Fruit fly (Drosophila melanogaster) whole organism, embryonic: ENCODE measurements around the gene Ror.
A peak's percentile ranks its signal among the peaks of the same experiment; 100 is the strongest.

ENCODE experiments used
- CG10267 ChIP-seq: fragments of 200-800 bp; sonication (Bioruptor generic); optimal IDR thresholded peaks from 2 replicates; lab custom pipeline; 2018; ENCODE audit warnings: missing biosample characterization, mild to moderate bottlenecking, missing genetic modification characterization, moderate library complexity
- CG10321 ChIP-seq: fragments of 200-800 bp; sonication (Bioruptor generic); IDR thresholded peaks from 2 replicates; pipeline ENCODE4 v1.3.6; 2022; ENCODE audit warnings: missing biosample characterization, missing genetic modification characterization
- CG10979 ChIP-seq: fragments of 200-800 bp; sonication (Bioruptor generic); optimal IDR thresholded peaks from 2 replicates; lab custom pipeline; 2018; ENCODE audit warnings: missing biosample characterization, mild to moderate bottlenecking, missing genetic modification characterization, moderate library complexity
- CG11085 ChIP-seq: fragments of 200-800 bp; sonication (Bioruptor generic); IDR thresholded peaks from 2 replicates; pipeline ENCODE4 v1.3.6; 2022; ENCODE audit warnings: missing biosample characterization, missing genetic modification characterization
- CG12155 ChIP-seq: fragments of 200-800 bp; sonication (Bioruptor generic); optimal IDR thresholded peaks from 3 replicates; lab custom pipeline; 2016; ENCODE audit warnings: missing biosample characterization, missing genetic modification characterization
- CG1233 ChIP-seq: fragments of 200-800 bp; sonication (Bioruptor generic); optimal IDR thresholded peaks from 4 replicates; lab custom pipeline; 2018; ENCODE audit warnings: missing biosample characterization, mild to moderate bottlenecking, missing genetic modification characterization
- CG12744 ChIP-seq: fragments of 200-800 bp; sonication (Bioruptor generic); optimal IDR thresholded peaks from 2 replicates; lab custom pipeline; 2016; ENCODE audit warnings: missing biosample characterization, missing genetic modification characterization
- CG14710 ChIP-seq: fragments of 200-800 bp; sonication (Bioruptor generic); optimal IDR thresholded peaks from 3 replicates; lab custom pipeline; 2019; ENCODE audit warnings: missing biosample characterization, mild to moderate bottlenecking, missing genetic modification characterization, moderate library complexity
- CG1603 ChIP-seq: fragments of 200-800 bp; sonication (Bioruptor generic); optimal IDR thresholded peaks from 2 replicates; lab custom pipeline; 2019; ENCODE audit warnings: missing biosample characterization, mild to moderate bottlenecking, missing genetic modification characterization, moderate library complexity
- CG17328 ChIP-seq: fragments of 200-800 bp; sonication (Bioruptor generic); IDR thresholded peaks from 2 replicates; pipeline ENCODE4 v1.3.6; 2022; ENCODE audit warnings: missing biosample characterization, missing genetic modification characterization
- CG17361 ChIP-seq: fragments of 200-800 bp; sonication (Bioruptor generic); IDR thresholded peaks from 3 replicates; pipeline ENCODE4 v1.3.6; 2022; ENCODE audit warnings: missing biosample characterization, missing genetic modification characterization
- CG2129 ChIP-seq: fragments of 200-800 bp; sonication (Bioruptor generic); IDR thresholded peaks from 2 replicates; pipeline ENCODE4 v1.3.6; 2022; ENCODE audit warnings: missing biosample characterization, missing genetic modification characterization; ENCODE audit not compliant: partially characterized antibody
- CG33557 ChIP-seq: fragments of 200-800 bp; sonication (Bioruptor generic); optimal IDR thresholded peaks from 2 replicates; lab custom pipeline; 2019; ENCODE audit warnings: missing biosample characterization, mild to moderate bottlenecking, missing genetic modification characterization, moderate library complexity
- CG5180 ChIP-seq: fragments of 200-800 bp; sonication (Bioruptor generic); optimal IDR thresholded peaks from 3 replicates; lab custom pipeline; 2017; ENCODE audit warnings: missing biosample characterization, missing genetic modification characterization, mild to moderate bottlenecking, moderate library complexity, missing genetic modification reagents
- CG6791 ChIP-seq: fragments of 200-800 bp; sonication (Bioruptor generic); IDR thresholded peaks from 3 replicates; pipeline ENCODE4 v1.3.6; 2022; ENCODE audit warnings: missing biosample characterization, missing genetic modification characterization; ENCODE audit not compliant: partially characterized antibody
- CG9727 ChIP-seq: fragments of 200-800 bp; sonication (Bioruptor generic); optimal IDR thresholded peaks from 3 replicates; lab custom pipeline; 2017; ENCODE audit warnings: missing biosample characterization, mild to moderate bottlenecking, missing genetic modification characterization
- CTCF ChIP-seq: fragments of 200-800 bp; sonication (Bioruptor generic); optimal IDR thresholded peaks from 2 replicates; lab custom pipeline; 2017; ENCODE audit warnings: missing biosample characterization, mild to moderate bottlenecking, missing genetic modification characterization, moderate library complexity
- Chrac-16 ChIP-seq: fragments of 200-800 bp; sonication (Bioruptor generic); optimal IDR thresholded peaks from 3 replicates; lab custom pipeline; 2016; ENCODE audit warnings: missing biosample characterization, missing genetic modification characterization
- D19B ChIP-seq: fragments of 200-800 bp; sonication (Bioruptor generic); optimal IDR thresholded peaks from 2 replicates; lab custom pipeline; 2017; ENCODE audit warnings: missing biosample characterization, mild to moderate bottlenecking, missing genetic modification characterization
- Dip3 ChIP-seq: fragments of 200-800 bp; sonication (Bioruptor generic); optimal IDR thresholded peaks from 3 replicates; lab custom pipeline; 2016; ENCODE audit warnings: missing biosample characterization, missing genetic modification characterization
- Dll ChIP-seq: fragments of 200-800 bp; sonication (Bioruptor generic); IDR thresholded peaks from 4 replicates; pipeline ENCODE4 v1.3.6; 2022; ENCODE audit warnings: missing biosample characterization, missing genetic modification characterization; ENCODE audit not compliant: partially characterized antibody
- Ets65A ChIP-seq: fragments of 200-800 bp; sonication (Bioruptor generic); peaks from one replicate; lab custom pipeline; 2016; ENCODE audit warnings: missing biosample characterization, missing genetic modification characterization
- Fer3 ChIP-seq: fragments of 200-800 bp; sonication (Bioruptor generic); optimal IDR thresholded peaks from 2 replicates; lab custom pipeline; 2018; ENCODE audit warnings: missing biosample characterization, mild to moderate bottlenecking, missing genetic modification characterization, moderate library complexity
- MTF-1 ChIP-seq: fragments of 200-800 bp; sonication (Bioruptor generic); optimal IDR thresholded peaks from 2 replicates; lab custom pipeline; 2018; ENCODE audit warnings: missing biosample characterization, mild to moderate bottlenecking, missing genetic modification characterization, borderline replicate concordance
- Nf-YC ChIP-seq: fragments of 200-800 bp; optimal IDR thresholded peaks from 3 replicates; lab custom pipeline; 2019; ENCODE audit warnings: missing biosample characterization, mild to moderate bottlenecking, missing genetic modification characterization, moderate library complexity
- Pdp1 ChIP-seq, 2 experiments: fragments of 200-800 bp; sonication (Bioruptor generic); optimal IDR thresholded peaks; 3 replicates each; lab custom pipeline; 2016; ENCODE audit warnings: missing biosample characterization in 2 of 2, missing genetic modification characterization in 2 of 2, mild to moderate bottlenecking in 1 of 2, moderate library complexity in 1 of 2
- Ptx1 ChIP-seq: fragments of 200-800 bp; sonication (Bioruptor generic); IDR thresholded peaks from 2 replicates; pipeline ENCODE4 v1.3.6; 2022; ENCODE audit warnings: missing biosample characterization, missing genetic modification characterization
- Ravus ChIP-seq: fragments of 200-800 bp; sonication (Bioruptor generic); IDR thresholded peaks from 2 replicates; pipeline ENCODE4 v1.3.6; 2022; ENCODE audit warnings: missing biosample characterization, missing genetic modification characterization
- TFAM ChIP-seq: fragments of 200-800 bp; sonication (Bioruptor generic); optimal IDR thresholded peaks from 2 replicates; lab custom pipeline; 2017; ENCODE audit warnings: missing biosample characterization, missing genetic modification characterization, inconsistent platforms
- Usf ChIP-seq: fragments of 200-800 bp; sonication (Bioruptor generic); optimal IDR thresholded peaks from 2 replicates; lab custom pipeline; 2017; ENCODE audit warnings: missing genotype, missing biosample characterization, missing genetic modification characterization
- bigmax ChIP-seq: fragments of 200-800 bp; sonication (Bioruptor generic); optimal IDR thresholded peaks from 2 replicates; lab custom pipeline; 2018; ENCODE audit warnings: missing biosample characterization, mild to moderate bottlenecking, missing genetic modification characterization
- cas ChIP-seq: fragments of 200-800 bp; sonication (Bioruptor generic); IDR thresholded peaks from 2 replicates; pipeline ENCODE4 v1.3.6; 2022; ENCODE audit warnings: missing biosample characterization, missing genetic modification characterization
- ci ChIP-seq: fragments of 200-800 bp; sonication (Bioruptor generic); IDR thresholded peaks from 3 replicates; pipeline ENCODE4 v1.3.6; 2022; ENCODE audit warnings: missing biosample characterization, missing genetic modification characterization
- dimm ChIP-seq: fragments of 200-800 bp; sonication (Bioruptor generic); IDR thresholded peaks from 2 replicates; pipeline ENCODE4 v1.3.6; 2022; ENCODE audit warnings: missing biosample characterization, missing genetic modification characterization
- dm ChIP-seq: fragments of 200-800 bp; sonication (Bioruptor generic); optimal IDR thresholded peaks from 3 replicates; lab custom pipeline; 2016; ENCODE audit warnings: missing biosample characterization, missing genetic modification characterization
- eve ChIP-seq, 2 experiments: fragments of >200 bp; optimal IDR thresholded peaks; 2 replicates each; lab custom pipeline; 2017; ENCODE audit warnings: missing biosample characterization in 2 of 2, missing genetic modification characterization in 2 of 2
- gt ChIP-seq: fragments of 200-800 bp; sonication (Bioruptor generic); IDR thresholded peaks from 2 replicates; pipeline ENCODE4 v1.3.6; 2022; ENCODE audit warnings: missing biosample characterization, missing genetic modification characterization
- hkb ChIP-seq, 2 experiments: fragments of 200-800 bp in 1 of 2; fragments of >200 bp in 1 of 2; sonication (Bioruptor generic) in 1 of 2; IDR thresholded peaks in 1 of 2; optimal IDR thresholded peaks in 1 of 2; 2 replicates each; pipeline versions ENCODE4 v1.3.6 to Lab custom; 2017 to 2022; ENCODE audit warnings: missing biosample characterization in 1 of 2, missing genetic modification characterization in 1 of 2
- hth ChIP-seq: fragments of >200 bp; optimal IDR thresholded peaks from 2 replicates; lab custom pipeline; 2017; ENCODE audit warnings: inconsistent platforms
- kah ChIP-seq: fragments of 200-800 bp; sonication (Bioruptor generic); optimal IDR thresholded peaks from 2 replicates; lab custom pipeline; 2018; ENCODE audit warnings: missing biosample characterization, mild to moderate bottlenecking, missing genetic modification characterization
- lola ChIP-seq, 3 experiments: fragments of >200 bp in 2 of 3; fragments of 200-800 bp in 1 of 3; sonication (Bioruptor generic) in 1 of 3; optimal IDR thresholded peaks; 2 replicates each; lab custom pipeline; 2017 to 2019; ENCODE audit warnings: missing biosample characterization in 3 of 3, missing genetic modification characterization in 3 of 3, mild to moderate bottlenecking in 1 of 3, moderate library complexity in 1 of 3
- mam ChIP-seq: fragments of 200-800 bp; sonication (Bioruptor generic); optimal IDR thresholded peaks from 3 replicates; lab custom pipeline; 2016; ENCODE audit warnings: missing biosample characterization, missing genetic modification characterization
- pum ChIP-seq: fragments of 200-800 bp; sonication (Bioruptor generic); optimal IDR thresholded peaks from 2 replicates; lab custom pipeline; 2016; ENCODE audit warnings: missing biosample characterization, missing genetic modification characterization
- sd ChIP-seq: fragments of 200-800 bp; sonication (Bioruptor generic); optimal IDR thresholded peaks from 3 replicates; lab custom pipeline; 2018; ENCODE audit warnings: missing biosample characterization, mild to moderate bottlenecking, missing genetic modification characterization, moderate library complexity
- sens ChIP-seq: fragments of 200-800 bp; sonication (Bioruptor generic); peaks from one replicate; lab custom pipeline; 2016; ENCODE audit warnings: missing biosample characterization, missing genetic modification characterization
- sens-2 ChIP-seq: fragments of 200-800 bp; sonication (Bioruptor generic); IDR thresholded peaks from 2 replicates; pipeline ENCODE4 v1.3.6; 2022; ENCODE audit warnings: missing biosample characterization, missing genetic modification characterization
- slou ChIP-seq: fragments of 200-800 bp; sonication (Bioruptor generic); optimal IDR thresholded peaks from 3 replicates; lab custom pipeline; 2016; ENCODE audit warnings: missing biosample characterization, missing genetic modification characterization
- toy ChIP-seq: fragments of 200-800 bp; sonication (Bioruptor generic); IDR thresholded peaks from 2 replicates; pipeline ENCODE4 v1.3.6; 2022; ENCODE audit warnings: missing biosample characterization, missing genetic modification characterization
- trem ChIP-seq: fragments of 200-800 bp; optimal IDR thresholded peaks from 3 replicates; lab custom pipeline; 2019; ENCODE audit warnings: missing biosample characterization, mild to moderate bottlenecking, missing genetic modification characterization, moderate library complexity
- vnd ChIP-seq: fragments of 200-800 bp; sonication (Bioruptor generic); IDR thresholded peaks from 3 replicates; pipeline ENCODE4 v1.3.6; 2022; ENCODE audit warnings: missing biosample characterization, missing genetic modification characterization; ENCODE audit not compliant: partially characterized antibody
- z ChIP-seq: fragments of 200-800 bp; sonication (Bioruptor generic); IDR thresholded peaks from 3 replicates; pipeline ENCODE4 v1.3.6; 2022; ENCODE audit warnings: missing biosample characterization, missing genetic modification characterization
- zf30C ChIP-seq: fragments of 200-800 bp; sonication (Bioruptor generic); optimal IDR thresholded peaks from 3 replicates; lab custom pipeline; 2018; ENCODE audit warnings: missing biosample characterization, mild to moderate bottlenecking, missing genetic modification characterization

Gene Ror

dm6 chr2L:10255725-10256158 lies 4.1 kb downstream of the Ror start, which contains the start of gene CG5676 (continued):
- TF ChIP-seq CG12155 (no peak), ci (no peak), Ets65A (GFP tag; lab: Kevin White, UChicago) (no peak), CTCF (GFP tag; lab: Kevin White, UChicago) (no peak), CG11085 (GFP tag; lab: Robert Waterston, UW) (no peak), gt (GFP tag; lab: Robert Waterston, UW) (no peak), CG10321 (GFP tag; lab: Robert Waterston, UW) (no peak), CG17361 (GFP tag; lab: Robert Waterston, UW) (no peak), CG5180 (no peak), z (GFP tag; lab: Robert Waterston, UW) (no peak), MTF-1 (no peak), CG6791 (GFP tag; lab: Robert Waterston, UW) (peak; percentile 20; the same call in 1 of the 3 replicates), CG17328 (no peak), lola (GFP tag; optimal IDR thresholded peaks at IDR 0.05; lab: Kevin White, UChicago) (no peak), CG1233 (no peak), toy (no peak), dm (GFP tag; lab: Kevin White, UChicago) (no peak), zf30C (no peak), Chrac-16 (GFP tag; lab: Kevin White, UChicago) (no peak), Dll (GFP tag; lab: Robert Waterston, UW) (0 out of 4 replicates have a peak, but pooled peaks have one; percentile 34), CG10979 (no peak), Ptx1 (GFP tag; lab: Robert Waterston, UW) (no peak), Dip3 (GFP tag; lab: Kevin White, UChicago) (no peak), pum (GFP tag; lab: Kevin White, UChicago) (no peak), CG2129 (GFP tag; lab: Robert Waterston, UW) (no peak), sens-2 (GFP tag; lab: Robert Waterston, UW) (no peak), CG1603 (tag; lab: Kevin White, UChicago) (peak; percentile 100), hkb (optimal IDR thresholded peaks at IDR 0.05; lab: Kevin White, UChicago) (no peak), hkb (GFP tag; IDR thresholded peaks at IDR 0.05; lab: Robert Waterston, UW) (no peak), dimm (GFP tag; lab: Robert Waterston, UW) (no peak), eve (GFP tag; optimal IDR thresholded peaks at IDR 0.05; lab: Kevin White, UChicago) (peak in 1 of 2 experiments; percentile 45), sd (tag; lab: Kevin White, UChicago) (no peak), Usf (GFP tag; lab: Kevin White, UChicago) (no peak), Fer3 (no peak), CG33557 (no peak), Ravus (no peak), cas (no peak), TFAM (GFP tag; lab: Kevin White, UChicago) (no peak), vnd (GFP tag; lab: Robert Waterston, UW) (no peak), slou (no peak), mam (GFP tag; lab: Kevin White, UChicago) (no peak), trem (tag; lab: Kevin White, UChicago) (peak; percentile 31), CG14710 (tag; lab: Kevin White, UChicago) (peak; percentile 44), CG9727 (no peak), kah (GFP tag; lab: Kevin White, UChicago) (no peak), Pdp1 (GFP tag; optimal IDR thresholded peaks at IDR 0.05; lab: Kevin White, UChicago) (peak in 1 of 2 experiments; percentile 74), hth (lab: Kevin White, UChicago) (no peak), Nf-YC (tag; lab: Kevin White, UChicago) (no peak), CG12744 (GFP tag; lab: Kevin White, UChicago) (no peak), CG10267 (tag; lab: Kevin White, UChicago) (peak; percentile 17), bigmax (GFP tag; lab: Kevin White, UChicago) (no peak), sens (GFP tag; lab: Kevin White, UChicago) (no peak), D19B (no peak)
